Fruit fly (Drosophila melanogaster): ENCODE data around the gene CG31546.

The CG31546 gene

dm6 chr3R:5633437-5633836 lies 2.0 kb downstream of the CG31546 start, which contains the start of gene CG12171 (continued):
- TF ChIP-seq Ets65A (GFP tag) = peak; percentile 41
- peak; percentile 88 for TF ChIP-seq exex (tag; optimal IDR thresholded peaks at IDR 0.05)
- peak; percentile 45 for TF ChIP-seq CG3995 (GFP tag; optimal IDR thresholded peaks at IDR 0.05)
- no peak for TF ChIP-seq CG11398 (GFP tag; optimal IDR thresholded peaks at IDR 0.05)
- peak; percentile 16 for TF ChIP-seq sug (tag; optimal IDR thresholded peaks at IDR 0.05)
- no peak for TF ChIP-seq seq (GFP tag; IDR thresholded peaks at IDR 0.05)
- TF ChIP-seq CG34376 (GFP tag; optimal IDR thresholded peaks at IDR 0.05) = peak; percentile 57
- peak; percentile 96 for TF ChIP-seq CG2116 (GFP tag; optimal IDR thresholded peaks at IDR 0.05)
- TF ChIP-seq tll (GFP tag; optimal IDR thresholded peaks at IDR 0.05) = peak in 1 of 2 experiments; percentile 23
- TF ChIP-seq Sry-δ (GFP tag; optimal IDR thresholded peaks at IDR 0.05) = peak; percentile 24
- TF ChIP-seq Atf-2 (GFP tag; optimal IDR thresholded peaks at IDR 0.05) = no peak
- TF ChIP-seq Scr (GFP tag; IDR thresholded peaks at IDR 0.05; ENCODE audit: partially characterized antibody) = peak; percentile 43
- no peak for TF ChIP-seq CG5245 (GFP tag; optimal IDR thresholded peaks at IDR 0.05)
- peak; percentile 42; the same call in 1 of the 2 replicates for TF ChIP-seq Bgb (GFP tag; IDR thresholded peaks at IDR 0.05; ENCODE audit: partially characterized antibody)
- no peak for TF ChIP-seq HLH54F (GFP tag; optimal IDR thresholded peaks at IDR 0.05)
- TF ChIP-seq CG16813 (GFP tag; IDR thresholded peaks at IDR 0.05; ENCODE audit: partially characterized antibody) = peak; percentile 39; the same call in 1 of the 3 replicates
- peak; percentile 76 for TF ChIP-seq CG15514 (GFP tag; optimal IDR thresholded peaks at IDR 0.05)
- TF ChIP-seq phol (tag; optimal IDR thresholded peaks at IDR 0.05) = no peak
- peak; percentile 52 for TF ChIP-seq BEAF-32 (GFP tag; optimal IDR thresholded peaks at IDR 0.05)
- TF ChIP-seq MBD-R2 (GFP tag; IDR thresholded peaks at IDR 0.05) = peak; percentile 52; the same call in 1 of the 2 replicates
- peak; percentile 49; the same call in 1 of the 3 replicates for TF ChIP-seq vnd (GFP tag; IDR thresholded peaks at IDR 0.05; ENCODE audit: partially characterized antibody)
- peak; percentile 40 for TF ChIP-seq ERR (GFP tag; optimal IDR thresholded peaks at IDR 0.05)
- no peak for TF ChIP-seq CG3407 (GFP tag; optimal IDR thresholded peaks at IDR 0.05)
- peak; percentile 54 for TF ChIP-seq MESR4 (GFP tag; optimal IDR thresholded peaks at IDR 0.05)
- TF ChIP-seq inv (GFP tag; IDR thresholded peaks at IDR 0.05; ENCODE audit: partially characterized antibody) = 0 out of 2 replicates have a peak, but pooled peaks have one; percentile 18
- TF ChIP-seq tio (GFP tag; optimal IDR thresholded peaks at IDR 0.05) = no peak

- no peak for TF ChIP-seq ap (GFP tag; IDR thresholded peaks at IDR 0.05)
- TF ChIP-seq fu2 (GFP tag; optimal IDR thresholded peaks at IDR 0.05) = no peak
- peak; percentile 32 for TF ChIP-seq CG15514 (GFP tag; optimal IDR thresholded peaks at IDR 0.05)
- TF ChIP-seq HLH3B (GFP tag; IDR thresholded peaks at IDR 0.05) = no peak
- TF ChIP-seq CG8765 (GFP tag; IDR thresholded peaks at IDR 0.05) = no peak
- peak; percentile 57 for TF ChIP-seq ftz-f1 (GFP tag; optimal IDR thresholded peaks at IDR 0.05)
- no peak for TF ChIP-seq bab2 (GFP tag; optimal IDR thresholded peaks at IDR 0.05)
- TF ChIP-seq salm (tag; optimal IDR thresholded peaks at IDR 0.05) = no peak
- no peak for TF ChIP-seq grau (tag; optimal IDR thresholded peaks at IDR 0.05)
- no peak for TF ChIP-seq Nf-YA (GFP tag; IDR thresholded peaks at IDR 0.05)
- TF ChIP-seq CG34224 (GFP tag; IDR thresholded peaks at IDR 0.05; ENCODE audit: partially characterized antibody) = 0 out of 3 replicates have a peak, but pooled peaks have one; percentile 41
- TF ChIP-seq Optix (GFP tag; IDR thresholded peaks at IDR 0.05) = no peak
- TF ChIP-seq CG10431 (GFP tag; optimal IDR thresholded peaks at IDR 0.05) = no peak
- no peak for TF ChIP-seq Drgx (GFP tag; IDR thresholded peaks at IDR 0.05)
- peak; percentile 13 for TF ChIP-seq CG34376 (GFP tag; optimal IDR thresholded peaks at IDR 0.05)
- no peak for TF ChIP-seq CG33213 (GFP tag; optimal IDR thresholded peaks at IDR 0.05)
- TF ChIP-seq CG13287 (GFP tag; IDR thresholded peaks at IDR 0.05; ENCODE audit: partially characterized antibody) = peak; percentile 28; the same call in 1 of the 2 replicates
- TF ChIP-seq CG2116 (GFP tag; optimal IDR thresholded peaks at IDR 0.05) = peak; percentile 30
- TF ChIP-seq Eip74EF (GFP tag; optimal IDR thresholded peaks at IDR 0.05) = no peak
- no peak for TF ChIP-seq Blimp-1 (GFP tag; optimal IDR thresholded peaks at IDR 0.05)
- no peak for TF ChIP-seq caup (GFP tag; optimal IDR thresholded peaks at IDR 0.05; ENCODE audit: severe bottlenecking)
- no peak for TF ChIP-seq CG3838 (GFP tag; optimal IDR thresholded peaks at IDR 0.05)
- TF ChIP-seq CG1647 (GFP tag; optimal IDR thresholded peaks at IDR 0.05) = no peak
- no peak for TF ChIP-seq CG3995 (GFP tag; optimal IDR thresholded peaks at IDR 0.05)
- no peak for TF ChIP-seq sima (GFP tag; optimal IDR thresholded peaks at IDR 0.05)
- TF ChIP-seq BEAF-32 (GFP tag; optimal IDR thresholded peaks at IDR 0.05) = peak; percentile 7
- TF ChIP-seq CG17328 (GFP tag; IDR thresholded peaks at IDR 0.05) = no peak
- TF ChIP-seq chif (GFP tag; optimal IDR thresholded peaks at IDR 0.05) = no peak
Measured at dm6 chr3R:5632182-5632581, 3.2 kb downstream of the CG31546 start, which contains the start of gene CG31549. Gene CG31549, plus strand, starts transcription at chr3R:5632192.
